Worm (Caenorhabditis elegans): ENCODE measurements around the gene zmp-6.

The zmp-6 gene

DNA sequence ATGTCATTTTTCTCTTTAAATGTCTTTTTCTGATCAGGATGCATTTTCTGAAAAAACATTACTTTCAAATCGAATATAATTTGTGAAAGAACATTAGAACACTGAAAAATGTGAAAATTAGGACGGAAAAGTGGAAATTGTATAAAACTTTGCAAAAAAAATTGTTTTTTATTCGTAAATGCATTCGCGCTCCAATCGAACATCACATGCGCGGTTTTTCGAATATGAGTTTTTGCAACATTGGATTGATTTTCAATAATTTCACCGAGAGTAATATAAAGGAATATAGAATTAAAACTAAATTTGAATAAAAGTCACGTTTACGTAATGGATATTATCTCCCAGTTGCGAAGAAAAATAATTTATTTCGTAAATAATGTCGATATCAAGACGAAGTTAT lies 29.6 kb upstream of the zmp-6 start, which contains the start of the genes spot-1 and B0361.11 (continued):
- no peak for TF ChIP-seq pha-4 (GFP tag; IDR thresholded peaks at IDR 0.05)
- no peak for TF ChIP-seq pha-4 (tag; optimal IDR thresholded peaks at IDR 0.05)
- no peak for TF ChIP-seq ztf-11 (tag; optimal IDR thresholded peaks at IDR 0.05)
- peak; percentile 78 for TF ChIP-seq hlh-30 (tag; optimal IDR thresholded peaks at IDR 0.05; ENCODE audit: insufficient read depth)
- no peak for TF ChIP-seq lin-39 (tag; optimal IDR thresholded peaks at IDR 0.05)
- 0 out of 2 replicates have a peak, but pooled peaks have one; percentile 9 for TF ChIP-seq hmg-1.1 (GFP tag; IDR thresholded peaks at IDR 0.05)
- TF ChIP-seq mxl-3 (GFP tag; optimal IDR thresholded peaks at IDR 0.05) = no peak
- peak; percentile 3 for TF ChIP-seq zip-2 (tag; optimal IDR thresholded peaks at IDR 0.05)
- TF ChIP-seq daf-16 (GFP tag; optimal IDR thresholded peaks at IDR 0.05) = no peak
- peak; percentile 28 for TF ChIP-seq daf-16 (tag; optimal IDR thresholded peaks at IDR 0.05)
- TF ChIP-seq aly-2 (tag; optimal IDR thresholded peaks at IDR 0.05) = no peak
- no peak for TF ChIP-seq zfp-3 (GFP tag; conservative IDR thresholded peaks at IDR 0.05)
- TF ChIP-seq mes-2 (tag; optimal IDR thresholded peaks at IDR 0.05; ENCODE audit: poor library complexity, severe bottlenecking) = peak; percentile 63
- TF ChIP-seq ztf-7 (tag; optimal IDR thresholded peaks at IDR 0.05) = no peak

DNA sequence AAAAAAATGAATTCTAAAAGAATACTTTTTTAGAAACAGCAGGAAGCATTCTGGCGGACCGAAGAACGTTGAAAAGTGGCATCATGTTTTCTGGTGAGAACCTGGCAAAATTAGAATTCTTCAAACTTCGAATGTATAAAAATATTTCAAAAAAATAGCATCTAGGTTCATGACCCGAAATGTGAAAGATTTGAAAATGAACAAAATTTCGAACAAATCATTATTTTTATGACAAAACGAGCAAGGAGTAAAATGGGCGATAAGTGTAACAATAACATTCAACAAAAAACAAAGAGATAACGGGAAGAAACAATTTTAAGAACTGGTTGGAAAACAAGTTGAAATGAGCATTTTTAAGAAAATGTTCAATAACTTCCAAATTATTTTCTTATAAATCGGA lies 27.7 kb upstream of the zmp-6 start, which contains the start of gene psd-1:
TSS of gene psd-1 (minus strand) at position 101 of the 400 bp plus-strand sequence.
- no peak for TF ChIP-seq D1046.2 (GFP tag; IDR thresholded peaks at IDR 0.05)
- no peak for TF ChIP-seq mxl-3 (GFP tag; optimal IDR thresholded peaks at IDR 0.05)
- no peak for TF ChIP-seq zfp-2 (tag; optimal IDR thresholded peaks at IDR 0.05)
- TF ChIP-seq mxl-2 (GFP tag; conservative IDR thresholded peaks at IDR 0.05) = no peak
- TF ChIP-seq spr-1 (tag; optimal IDR thresholded peaks at IDR 0.05) = no peak
- no peak for TF ChIP-seq pha-4 (GFP tag; IDR thresholded peaks at IDR 0.05)
- no peak for TF ChIP-seq pha-4 (tag; optimal IDR thresholded peaks at IDR 0.05)
- no peak for TF ChIP-seq T26A8.4 (GFP tag; IDR thresholded peaks at IDR 0.05)
- TF ChIP-seq F26F4.8 (GFP tag; conservative IDR thresholded peaks at IDR 0.05) = no peak
- TF ChIP-seq php-3 (GFP tag; IDR thresholded peaks at IDR 0.05) = no peak
- TF ChIP-seq lin-15B (tag; optimal IDR thresholded peaks at IDR 0.05) = no peak
- no peak for TF ChIP-seq lin-38 (GFP tag; IDR thresholded peaks at IDR 0.05)
- no peak for TF ChIP-seq lin-29 (GFP tag; IDR thresholded peaks at IDR 0.05)
- no peak for TF ChIP-seq hlh-11 (tag; optimal IDR thresholded peaks at IDR 0.05)
- no peak for TF ChIP-seq fkh-10 (GFP tag; optimal IDR thresholded peaks at IDR 0.05)
- no peak for TF ChIP-seq R02D3.7 (tag; optimal IDR thresholded peaks at IDR 0.05)

DNA sequence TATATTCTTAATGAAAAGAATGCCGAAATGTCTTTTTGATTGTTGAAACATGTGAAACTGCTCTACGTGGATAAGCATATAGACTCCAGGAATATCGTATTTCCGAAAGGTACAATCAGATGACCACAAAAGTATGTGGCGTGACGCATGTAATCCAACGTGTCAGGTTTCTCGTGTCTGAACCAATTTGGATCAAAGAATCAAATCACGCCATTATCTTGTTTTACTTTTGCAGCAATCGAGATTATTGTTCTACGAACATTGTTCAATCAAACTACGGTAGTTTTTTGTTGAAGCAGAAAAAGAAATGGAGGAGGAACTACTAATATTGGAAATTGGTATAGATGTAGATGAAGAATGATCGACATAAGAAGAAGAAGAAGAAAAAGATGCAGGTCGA lies 26.1 kb upstream of the zmp-6 start:
- no peak for TF ChIP-seq mdt-29 (GFP tag; IDR thresholded peaks at IDR 0.05)
- peak; percentile 44 for TF ChIP-seq nhr-28 (tag; optimal IDR thresholded peaks at IDR 0.05)
- peak in 1 of 2 experiments; percentile 63 for TF ChIP-seq mdl-1 (tag; optimal IDR thresholded peaks at IDR 0.05)
- no peak for TF ChIP-seq zip-2 (tag; optimal IDR thresholded peaks at IDR 0.05)
- TF ChIP-seq mxl-3 (GFP tag; optimal IDR thresholded peaks at IDR 0.05) = peak; percentile 2
- peak; percentile 64 for TF ChIP-seq hlh-30 (tag; optimal IDR thresholded peaks at IDR 0.05; ENCODE audit: insufficient read depth)
- TF ChIP-seq madf-5 (GFP tag; IDR thresholded peaks at IDR 0.05) = no peak
- TF ChIP-seq zfp-2 (tag; optimal IDR thresholded peaks at IDR 0.05) = no peak
- 0 out of 2 replicates have a peak, but pooled peaks have one; percentile 35 for TF ChIP-seq dmd-6 (GFP tag; IDR thresholded peaks at IDR 0.05)
- no peak for TF ChIP-seq pha-4 (GFP tag; IDR thresholded peaks at IDR 0.05)
- no peak for TF ChIP-seq pha-4 (tag; optimal IDR thresholded peaks at IDR 0.05)
- TF ChIP-seq hlh-11 (tag; optimal IDR thresholded peaks at IDR 0.05) = peak; percentile 28
- TF ChIP-seq F10B5.3 (tag; optimal IDR thresholded peaks at IDR 0.05) = no peak

DNA sequence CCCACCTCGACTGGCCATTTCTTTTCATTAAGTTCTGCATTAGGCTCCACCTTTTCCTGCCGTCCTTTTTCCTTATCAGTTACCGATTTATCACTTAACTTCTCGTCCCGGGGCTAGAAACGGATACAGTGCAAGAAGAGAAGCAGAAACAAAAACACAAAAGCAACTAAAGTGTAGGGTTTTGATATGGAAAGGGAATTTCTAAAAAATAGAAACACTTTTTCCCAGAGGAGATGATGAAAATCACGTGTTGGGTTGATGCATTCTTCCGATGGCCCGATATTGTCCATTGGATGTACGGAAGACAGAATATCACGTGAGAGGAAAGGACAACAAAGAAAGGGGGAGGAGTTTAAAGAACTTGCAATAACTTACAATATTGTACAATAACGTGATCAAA lies 25.2 kb upstream of the zmp-6 start:
- no peak for TF ChIP-seq vab-7 (GFP tag; IDR thresholded peaks at IDR 0.05)
- TF ChIP-seq duxl-1 (tag; optimal IDR thresholded peaks at IDR 0.05; ENCODE audit: poor library complexity) = no peak
- TF ChIP-seq mes-2 (tag; optimal IDR thresholded peaks at IDR 0.05; ENCODE audit: poor library complexity, severe bottlenecking) = peak; percentile 39
- TF ChIP-seq cey-2 (tag; optimal IDR thresholded peaks at IDR 0.05; ENCODE audit: borderline replicate concordance, insufficient read depth) = no peak
- no peak for TF ChIP-seq T20F7.1 (GFP tag; optimal IDR thresholded peaks at IDR 0.05)
- TF ChIP-seq hlh-30 (tag; optimal IDR thresholded peaks at IDR 0.05; ENCODE audit: insufficient read depth) = peak; percentile 86
- no peak for TF ChIP-seq D1046.2 (GFP tag; IDR thresholded peaks at IDR 0.05)
- peak; percentile 36; the same call in 1 of the 2 replicates for TF ChIP-seq lin-1 (GFP tag; IDR thresholded peaks at IDR 0.05)
- no peak for TF ChIP-seq nhr-41 (GFP tag; IDR thresholded peaks at IDR 0.05)
- peak; percentile 77 for TF ChIP-seq aha-1 (tag)
- TF ChIP-seq aly-2 (tag; optimal IDR thresholded peaks at IDR 0.05) = no peak
- no peak for TF ChIP-seq madf-5 (GFP tag; IDR thresholded peaks at IDR 0.05)
- no peak for TF ChIP-seq Y48G9A.11 (GFP tag; IDR thresholded peaks at IDR 0.05)
- peak in 1 of 2 experiments; percentile 35 for TF ChIP-seq mdl-1 (tag; optimal IDR thresholded peaks at IDR 0.05)
- no peak for TF ChIP-seq F49E8.2 (tag; optimal IDR thresholded peaks at IDR 0.05; ENCODE audit: borderline replicate concordance)
- TF ChIP-seq hlh-11 (tag; optimal IDR thresholded peaks at IDR 0.05) = peak; percentile 81
- 0 out of 2 replicates have a peak, but pooled peaks have one; percentile 17 for TF ChIP-seq dmd-9 (GFP tag; IDR thresholded peaks at IDR 0.05)
- no peak for TF ChIP-seq zip-2 (tag; optimal IDR thresholded peaks at IDR 0.05)
- TF ChIP-seq F37D6.2 (tag; optimal IDR thresholded peaks at IDR 0.05) = no peak
- no peak for TF ChIP-seq F10B5.3 (tag; optimal IDR thresholded peaks at IDR 0.05)
- TF ChIP-seq nhr-28 (tag; optimal IDR thresholded peaks at IDR 0.05) = peak; percentile 66
